Fruit fly (Drosophila melanogaster) whole organism, embryonic: ENCODE results near the gene CG46397.

ENCODE experiments used
- CG10267 ChIP-seq: fragments of 200-800 bp; sonication (Bioruptor generic); optimal IDR thresholded peaks from 2 replicates; lab custom pipeline; 2018; ENCODE audit warnings: missing biosample characterization, mild to moderate bottlenecking, missing genetic modification characterization, moderate library complexity
- CG12236 ChIP-seq: fragments of 200-800 bp; sonication (Bioruptor generic); optimal IDR thresholded peaks from 2 replicates; lab custom pipeline; 2016; ENCODE audit warnings: missing biosample characterization, missing genetic modification characterization
- CG12744 ChIP-seq: fragments of 200-800 bp; sonication (Bioruptor generic); optimal IDR thresholded peaks from 2 replicates; lab custom pipeline; 2016; ENCODE audit warnings: missing biosample characterization, missing genetic modification characterization
- CG3838 ChIP-seq: fragments of 200-800 bp; sonication (Bioruptor generic); optimal IDR thresholded peaks from 3 replicates; lab custom pipeline; 2016; ENCODE audit warnings: missing biosample characterization, missing genetic modification characterization
- CG8359 ChIP-seq: fragments of 200-800 bp; sonication (Bioruptor generic); optimal IDR thresholded peaks from 2 replicates; lab custom pipeline; 2017; ENCODE audit warnings: missing biosample characterization, mild to moderate bottlenecking, missing genetic modification characterization, borderline replicate concordance
- H2.0 ChIP-seq: fragments of 200-800 bp; sonication (Bioruptor generic); IDR thresholded peaks from 2 replicates; pipeline ENCODE4 v1.3.6; 2022; ENCODE audit warnings: missing biosample characterization, missing genetic modification characterization
- Usf ChIP-seq: fragments of 200-800 bp; sonication (Bioruptor generic); optimal IDR thresholded peaks from 2 replicates; lab custom pipeline; 2017; ENCODE audit warnings: missing genotype, missing biosample characterization, missing genetic modification characterization
- cwo ChIP-seq: fragments of 200-800 bp; sonication (Bioruptor generic); optimal IDR thresholded peaks from 3 replicates; lab custom pipeline; 2017; ENCODE audit warnings: missing biosample characterization, missing genetic modification characterization, mild to moderate bottlenecking, moderate library complexity, missing genetic modification reagents
- ind ChIP-seq: fragments of 200-800 bp; sonication (Bioruptor generic); optimal IDR thresholded peaks from 3 replicates; lab custom pipeline; 2016; ENCODE audit warnings: missing biosample characterization, missing genetic modification characterization
- seq ChIP-seq: fragments of 200-800 bp; sonication (Bioruptor generic); IDR thresholded peaks from 2 replicates; pipeline ENCODE4 v1.3.6; 2022; ENCODE audit warnings: missing biosample characterization, missing genetic modification characterization

DNA sequence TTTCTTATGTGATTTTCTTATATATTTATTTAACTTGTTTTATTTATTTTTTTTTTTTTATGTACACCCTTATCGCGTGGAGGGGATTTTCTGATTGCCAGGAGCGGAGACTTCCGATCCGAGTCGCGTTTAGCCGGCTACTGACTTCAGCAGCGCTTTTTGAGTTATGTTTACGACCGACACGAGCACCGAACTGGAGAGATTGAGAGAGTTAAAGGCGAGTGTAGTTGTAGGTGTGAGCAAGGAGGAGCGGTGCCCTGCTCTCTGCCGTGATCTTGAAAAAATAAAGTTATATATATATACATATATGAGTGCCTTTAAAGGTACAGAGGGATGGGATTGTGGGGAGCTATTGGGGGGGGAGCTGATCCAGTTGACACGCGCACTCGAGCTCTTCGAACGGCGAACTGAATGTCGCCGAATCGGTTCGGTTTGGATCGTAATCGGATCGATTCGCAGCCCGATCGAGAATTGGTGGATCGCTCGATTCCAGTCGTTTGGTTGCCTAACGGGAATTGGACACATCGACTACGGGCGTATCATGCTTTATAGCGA lies 42.0 kb downstream of the CG46397 start, which contains the start of gene rost:
- TF ChIP-seq Usf (no peak), CG8359 (no peak), CG12744 (GFP tag; lab: Kevin White, UChicago) (no peak), H2.0 (GFP tag; lab: Robert Waterston, UW) (no peak), ind (GFP tag; lab: Kevin White, UChicago) (no peak), cwo (GFP tag; lab: Kevin White, UChicago) (peak; percentile 40), CG3838 (GFP tag; lab: Kevin White, UChicago) (no peak), seq (GFP tag; lab: Robert Waterston, UW) (no peak), CG10267 (tag; lab: Kevin White, UChicago) (no peak), CG12236 (GFP tag; lab: Kevin White, UChicago) (no peak)
